Fruit fly (Drosophila melanogaster) whole organism, embryonic: ENCODE data around the gene Ser.
A peak's percentile ranks its signal among the peaks of the same experiment; 100 is the strongest.

Experiments used
- Atf6 ChIP-seq: fragments of 200-800 bp; sonication (Bioruptor generic); IDR thresholded peaks from 2 replicates; pipeline ENCODE4 v1.3.6; 2022; ENCODE audit warnings: missing biosample characterization, missing genetic modification characterization
- Blimp-1 ChIP-seq: fragments of 200-800 bp; sonication (Bioruptor generic); optimal IDR thresholded peaks from 3 replicates; lab custom pipeline; 2018; ENCODE audit warnings: missing biosample characterization, missing genetic modification characterization, mild to moderate bottlenecking, moderate library complexity, missing genetic modification reagents
- CG10462 ChIP-seq: fragments of 200-800 bp; sonication (Bioruptor generic); optimal IDR thresholded peaks from 2 replicates; lab custom pipeline; 2016; ENCODE audit warnings: missing biosample characterization, missing genetic modification characterization
- CG10543 ChIP-seq: fragments of 200-800 bp; sonication (Bioruptor generic); optimal IDR thresholded peaks from 3 replicates; lab custom pipeline; 2017; ENCODE audit warnings: missing biosample characterization, mild to moderate bottlenecking, missing genetic modification characterization, moderate library complexity
- CG11504 ChIP-seq: fragments of 200-800 bp; sonication (Bioruptor generic); optimal IDR thresholded peaks from 3 replicates; lab custom pipeline; 2019; ENCODE audit warnings: missing biosample characterization, mild to moderate bottlenecking, missing genetic modification characterization, moderate library complexity
- CG14710 ChIP-seq: fragments of 200-800 bp; sonication (Bioruptor generic); optimal IDR thresholded peaks from 3 replicates; lab custom pipeline; 2019; ENCODE audit warnings: missing biosample characterization, mild to moderate bottlenecking, missing genetic modification characterization, moderate library complexity
- CG1603 ChIP-seq: fragments of 200-800 bp; sonication (Bioruptor generic); optimal IDR thresholded peaks from 2 replicates; lab custom pipeline; 2019; ENCODE audit warnings: missing biosample characterization, mild to moderate bottlenecking, missing genetic modification characterization, moderate library complexity
- CG16779 ChIP-seq: fragments of 200-800 bp; sonication (Bioruptor generic); IDR thresholded peaks from 2 replicates; pipeline ENCODE4 v1.3.6; 2022; ENCODE audit warnings: missing biosample characterization, missing genetic modification characterization
- CG17385 ChIP-seq: fragments of 200-800 bp; sonication (Bioruptor generic); optimal IDR thresholded peaks from 3 replicates; lab custom pipeline; 2018; ENCODE audit warnings: missing biosample characterization, mild to moderate bottlenecking, missing genetic modification characterization
- CG17568 ChIP-seq: fragments of 200-800 bp; sonication (Bioruptor generic); optimal IDR thresholded peaks from 2 replicates; lab custom pipeline; 2018; ENCODE audit warnings: missing biosample characterization, mild to moderate bottlenecking, missing genetic modification characterization, moderate library complexity
- CG2712 ChIP-seq: fragments of 200-800 bp; optimal IDR thresholded peaks from 3 replicates; lab custom pipeline; 2019; ENCODE audit warnings: missing biosample characterization, mild to moderate bottlenecking, missing genetic modification characterization, moderate library complexity
- CG31365 ChIP-seq: fragments of 200-800 bp; sonication (Bioruptor generic); optimal IDR thresholded peaks from 2 replicates; lab custom pipeline; 2018; ENCODE audit warnings: missing biosample characterization, mild to moderate bottlenecking, missing genetic modification characterization
- CG4730 ChIP-seq: fragments of 200-800 bp; sonication (Bioruptor generic); IDR thresholded peaks from 2 replicates; pipeline ENCODE4 v1.3.6; 2022; ENCODE audit warnings: missing biosample characterization, missing genetic modification characterization
- CG5245 ChIP-seq: fragments of 200-800 bp; sonication (Bioruptor generic); optimal IDR thresholded peaks from 3 replicates; lab custom pipeline; 2016; ENCODE audit warnings: missing biosample characterization, missing genetic modification characterization
- CG6175 ChIP-seq: fragments of 200-800 bp; sonication (Bioruptor generic); IDR thresholded peaks from 3 replicates; pipeline ENCODE4 v1.3.6; 2022; ENCODE audit warnings: missing biosample characterization, missing genetic modification characterization
- CG7839 ChIP-seq: fragments of 200-800 bp; sonication (Bioruptor generic); optimal IDR thresholded peaks from 3 replicates; lab custom pipeline; 2018; ENCODE audit warnings: missing biosample characterization, mild to moderate bottlenecking, missing genetic modification characterization, moderate library complexity
- CG8478 ChIP-seq: fragments of >200 bp; optimal IDR thresholded peaks from 2 replicates; lab custom pipeline; 2018
- CG9817 ChIP-seq: fragments of 200-800 bp; sonication (Bioruptor generic); optimal IDR thresholded peaks from 2 replicates; lab custom pipeline; 2018; ENCODE audit warnings: missing biosample characterization, mild to moderate bottlenecking, missing genetic modification characterization, moderate library complexity
- Dek ChIP-seq: fragments of 200-800 bp; sonication (Bioruptor generic); optimal IDR thresholded peaks from 3 replicates; lab custom pipeline; 2019; ENCODE audit warnings: missing biosample characterization, mild to moderate bottlenecking, missing genetic modification characterization, moderate library complexity
- HLH3B ChIP-seq: fragments of 200-800 bp; sonication (Bioruptor generic); IDR thresholded peaks from 2 replicates; pipeline ENCODE4 v1.3.6; 2022; ENCODE audit warnings: missing biosample characterization, missing genetic modification characterization
- Hr78 ChIP-seq, 2 experiments: fragments of 200-800 bp in 1 of 2; fragments of >200 bp in 1 of 2; sonication (Bioruptor generic) in 1 of 2; optimal IDR thresholded peaks; 2 replicates each; lab custom pipeline; 2017 to 2019; ENCODE audit warnings: missing biosample characterization in 2 of 2, missing genetic modification characterization in 2 of 2, mild to moderate bottlenecking in 1 of 2, moderate library complexity in 1 of 2
- Oli ChIP-seq: fragments of 200-800 bp; sonication (Bioruptor generic); optimal IDR thresholded peaks from 2 replicates; lab custom pipeline; 2018; ENCODE audit warnings: missing biosample characterization, mild to moderate bottlenecking, missing genetic modification characterization, moderate library complexity
- Sry-β ChIP-seq: fragments of 200-800 bp; sonication (Bioruptor generic); optimal IDR thresholded peaks from 2 replicates; lab custom pipeline; 2018; ENCODE audit warnings: missing biosample characterization, mild to moderate bottlenecking, missing genetic modification characterization, moderate library complexity
- Taf1 ChIP-seq: fragments of 200-800 bp; sonication (Bioruptor generic); IDR thresholded peaks from 2 replicates; pipeline ENCODE4 v1.3.6; 2022; ENCODE audit warnings: missing biosample characterization, missing genetic modification characterization
- Xrp1 ChIP-seq: fragments of 200-800 bp; sonication (Bioruptor generic); IDR thresholded peaks from 2 replicates; pipeline ENCODE4 v1.3.6; 2022; ENCODE audit warnings: missing biosample characterization, missing genetic modification characterization
- abd-A ChIP-seq: fragments of 200-800 bp; sonication (Bioruptor generic); optimal IDR thresholded peaks from 3 replicates; lab custom pipeline; 2019; ENCODE audit warnings: missing biosample characterization, mild to moderate bottlenecking, missing genetic modification characterization, moderate library complexity
- ac ChIP-seq: fragments of 200-800 bp; sonication (Bioruptor generic); optimal IDR thresholded peaks from 3 replicates; lab custom pipeline; 2017; ENCODE audit warnings: missing biosample characterization, mild to moderate bottlenecking, missing genetic modification characterization
- al ChIP-seq: fragments of 200-800 bp; sonication (Bioruptor generic); IDR thresholded peaks from 2 replicates; pipeline ENCODE4 v1.3.6; 2022; ENCODE audit warnings: missing biosample characterization, missing genetic modification characterization
- bab2 ChIP-seq: fragments of 200-800 bp; sonication (Bioruptor generic); optimal IDR thresholded peaks from 2 replicates; lab custom pipeline; 2016; ENCODE audit warnings: missing biosample characterization, missing genetic modification characterization
- chm ChIP-seq: fragments of 200-800 bp; sonication (Bioruptor generic); IDR thresholded peaks from 2 replicates; pipeline ENCODE4 v1.3.6; 2022; ENCODE audit warnings: missing biosample characterization, missing genetic modification characterization
- crol ChIP-seq: fragments of 200-800 bp; sonication (Bioruptor generic); IDR thresholded peaks from 2 replicates; pipeline ENCODE4 v1.3.6; 2022; ENCODE audit warnings: missing biosample characterization, missing genetic modification characterization
- dysf ChIP-seq: fragments of 200-800 bp; sonication (Bioruptor generic); IDR thresholded peaks from 3 replicates; pipeline ENCODE4 v1.3.6; 2022; ENCODE audit warnings: missing biosample characterization, missing genetic modification characterization
- eve ChIP-seq, 2 experiments: fragments of >200 bp; optimal IDR thresholded peaks; 2 replicates each; lab custom pipeline; 2017; ENCODE audit warnings: missing biosample characterization in 2 of 2, missing genetic modification characterization in 2 of 2
- ewg ChIP-seq: fragments of 200-800 bp; sonication (Bioruptor generic); optimal IDR thresholded peaks from 3 replicates; lab custom pipeline; 2017; ENCODE audit warnings: mild to moderate bottlenecking, missing biosample characterization, missing genetic modification reagents, missing genetic modification characterization
- h ChIP-seq: fragments of >200 bp; optimal IDR thresholded peaks from 2 replicates; lab custom pipeline; 2017
- ham ChIP-seq: fragments of 200-800 bp; sonication (Bioruptor generic); IDR thresholded peaks from 2 replicates; pipeline ENCODE4 v1.3.6; 2022; ENCODE audit warnings: missing biosample characterization, missing genetic modification characterization
- hkb ChIP-seq, 2 experiments: fragments of 200-800 bp in 1 of 2; fragments of >200 bp in 1 of 2; sonication (Bioruptor generic) in 1 of 2; IDR thresholded peaks in 1 of 2; optimal IDR thresholded peaks in 1 of 2; 2 replicates each; pipeline versions ENCODE4 v1.3.6 to Lab custom; 2017 to 2022; ENCODE audit warnings: missing biosample characterization in 1 of 2, missing genetic modification characterization in 1 of 2
- knrl ChIP-seq: fragments of 200-800 bp; sonication (Bioruptor generic); IDR thresholded peaks from 3 replicates; pipeline ENCODE4 v1.3.6; 2022; ENCODE audit warnings: missing biosample characterization, missing genetic modification characterization; ENCODE audit not compliant: partially characterized antibody
- lmd ChIP-seq: fragments of 200-800 bp; sonication (Bioruptor generic); IDR thresholded peaks from 2 replicates; pipeline ENCODE4 v1.3.6; 2022; ENCODE audit warnings: missing biosample characterization, missing genetic modification characterization
- oc ChIP-seq: fragments of 200-800 bp; sonication (Bioruptor generic); optimal IDR thresholded peaks from 2 replicates; lab custom pipeline; 2018; ENCODE audit warnings: missing biosample characterization, mild to moderate bottlenecking, missing genetic modification characterization, moderate library complexity
- onecut ChIP-seq: fragments of 200-800 bp; sonication (Bioruptor generic); IDR thresholded peaks from 2 replicates; pipeline ENCODE4 v1.3.6; 2022; ENCODE audit warnings: missing biosample characterization, missing genetic modification characterization
- row ChIP-seq: fragments of 200-800 bp; sonication (Bioruptor generic); IDR thresholded peaks from 3 replicates; pipeline ENCODE4 v1.3.6; 2022; ENCODE audit warnings: missing biosample characterization, missing genetic modification characterization
- run ChIP-seq: fragments of 200-800 bp; sonication (Bioruptor generic); optimal IDR thresholded peaks from 3 replicates; lab custom pipeline; 2018; ENCODE audit warnings: missing biosample characterization, mild to moderate bottlenecking, missing genetic modification characterization
- schlank ChIP-seq: fragments of 200-800 bp; sonication (Bioruptor generic); optimal IDR thresholded peaks from 2 replicates; lab custom pipeline; 2018; ENCODE audit warnings: missing biosample characterization, mild to moderate bottlenecking, missing genetic modification characterization
- scrt ChIP-seq: fragments of 200-800 bp; sonication (Bioruptor generic); optimal IDR thresholded peaks from 2 replicates; lab custom pipeline; 2018; ENCODE audit warnings: missing biosample characterization, mild to moderate bottlenecking, missing genetic modification characterization, moderate library complexity
- shn ChIP-seq: fragments of 200-800 bp; sonication (Bioruptor generic); optimal IDR thresholded peaks from 3 replicates; lab custom pipeline; 2016; ENCODE audit warnings: missing biosample characterization, missing genetic modification characterization
- ssp ChIP-seq: fragments of 200-800 bp; sonication (Bioruptor generic); IDR thresholded peaks from 2 replicates; pipeline ENCODE4 v1.3.6; 2022; ENCODE audit warnings: missing biosample characterization, missing genetic modification characterization
- wdn ChIP-seq: fragments of 200-800 bp; sonication (Bioruptor generic); IDR thresholded peaks from 2 replicates; pipeline ENCODE4 v1.3.6; 2022; ENCODE audit warnings: missing biosample characterization, missing genetic modification characterization
- wek ChIP-seq: fragments of 200-800 bp; sonication (Bioruptor generic); optimal IDR thresholded peaks from 3 replicates; lab custom pipeline; 2018; ENCODE audit warnings: missing biosample characterization, mild to moderate bottlenecking, missing genetic modification characterization, moderate library complexity
- zfh1 ChIP-seq: fragments of 200-800 bp; sonication (Bioruptor generic); IDR thresholded peaks from 3 replicates; pipeline ENCODE4 v1.3.6; 2022; ENCODE audit warnings: missing biosample characterization, missing genetic modification characterization

Gene Ser

dm6 chr3R:27185933-27186571 is 8.0 kb downstream of the Ser start (continued):
- TF ChIP-seq Hr78 (GFP tag; optimal IDR thresholded peaks at IDR 0.05; lab: Kevin White, UChicago) (no peak), dysf (GFP tag; lab: Robert Waterston, UW) (peak; percentile 13; the same call in 1 of the 3 replicates), schlank (tag; lab: Kevin White, UChicago) (no peak), wek (GFP tag; lab: Kevin White, UChicago) (no peak), CG10462 (GFP tag; lab: Kevin White, UChicago) (no peak), CG11504 (tag; lab: Kevin White, UChicago) (peak; percentile 5), scrt (no peak), CG4730 (no peak), Dek (tag; lab: Kevin White, UChicago) (no peak), Blimp-1 (GFP tag; lab: Kevin White, UChicago) (peak; percentile 28), CG7839 (tag; lab: Kevin White, UChicago) (peak; percentile 18), chm (GFP tag; lab: Robert Waterston, UW) (no peak), CG8478 (lab: Kevin White, UChicago) (no peak), bab2 (GFP tag; lab: Kevin White, UChicago) (no peak), CG14710 (no peak), row (GFP tag; lab: Robert Waterston, UW) (peak; percentile 24; the same call in 2 of the 3 replicates), al (GFP tag; lab: Robert Waterston, UW) (no peak), Oli (tag; lab: Kevin White, UChicago) (no peak), onecut (no peak), eve (GFP tag; optimal IDR thresholded peaks at IDR 0.05; lab: Kevin White, UChicago) (no peak), zfh1 (GFP tag; lab: Robert Waterston, UW) (0 out of 3 replicates have a peak, but pooled peaks have one; percentile 25), CG16779 (GFP tag; lab: Robert Waterston, UW) (no peak), CG17568 (GFP tag; lab: Kevin White, UChicago) (no peak), oc (tag; lab: Kevin White, UChicago) (no peak), wdn (GFP tag; lab: Robert Waterston, UW) (no peak), Xrp1 (GFP tag; lab: Robert Waterston, UW) (0 out of 2 replicates have a peak, but pooled peaks have one; percentile 9), CG10543 (GFP tag; lab: Kevin White, UChicago) (peak; percentile 25), ssp (GFP tag; lab: Robert Waterston, UW) (no peak), Taf1 (no peak), hkb (optimal IDR thresholded peaks at IDR 0.05; lab: Kevin White, UChicago) (no peak), hkb (GFP tag; IDR thresholded peaks at IDR 0.05; lab: Robert Waterston, UW) (no peak), shn (no peak), CG17385 (GFP tag; lab: Kevin White, UChicago) (no peak), CG5245 (GFP tag; lab: Kevin White, UChicago) (no peak), CG31365 (no peak), Atf6 (GFP tag; lab: Robert Waterston, UW) (no peak), CG6175 (GFP tag; lab: Robert Waterston, UW) (0 out of 3 replicates have a peak, but pooled peaks have one; percentile 18), abd-A (no peak), h (no peak), crol (GFP tag; lab: Robert Waterston, UW) (peak; percentile 80), CG2712 (tag; lab: Kevin White, UChicago) (peak; percentile 31), lmd (GFP tag; lab: Robert Waterston, UW) (0 out of 2 replicates have a peak, but pooled peaks have one; percentile 24), ham (GFP tag; lab: Robert Waterston, UW) (no peak), CG1603 (tag; lab: Kevin White, UChicago) (peak; percentile 38), knrl (GFP tag; lab: Robert Waterston, UW) (0 out of 3 replicates have a peak, but pooled peaks have one; percentile 10), Sry-β (no peak), ac (GFP tag; lab: Kevin White, UChicago) (no peak), run (tag; lab: Kevin White, UChicago) (no peak), CG9817 (no peak), ewg (peak; percentile 41), HLH3B (GFP tag; lab: Robert Waterston, UW) (no peak)
